Worm (Caenorhabditis elegans) whole organism, young adult: ENCODE data around the gene C02F12.8.

Experiments
- B0336.3 ChIP-seq: fragments of 200-800 bp; sonication (Bioruptor generic); IDR thresholded peaks from 2 replicates; pipeline ENCODE4 v1.3.6; 2022; ENCODE audit warnings: missing genetic modification characterization, missing compliant biosample characterization
- C06A6.2 ChIP-seq: fragments of 200-800 bp; sonication (Bioruptor generic); conservative IDR thresholded peaks from 2 replicates; pipeline ENCODE4 v1.3.6; 2022; ENCODE audit warnings: missing genetic modification characterization, missing compliant biosample characterization
- D2030.7 ChIP-seq: fragments of 200-800 bp; sonication (Bioruptor generic); IDR thresholded peaks from 2 replicates; pipeline ENCODE4 v1.3.6; 2022; ENCODE audit warnings: missing genetic modification reagents, missing genetic modification characterization, missing compliant biosample characterization
- F39B2.1 ChIP-seq: fragments of 200-800 bp; sonication (Bioruptor generic); IDR thresholded peaks from 2 replicates; pipeline ENCODE4 v1.3.6; 2022; ENCODE audit warnings: missing genetic modification reagents, missing genetic modification characterization, missing compliant biosample characterization
- F55B11.4 ChIP-seq: sonication (generic microtip); optimal IDR thresholded peaks from 2 replicates; lab custom pipeline; 2016; ENCODE audit warnings: missing compliant biosample characterization, missing genetic modification characterization, borderline replicate concordance; ENCODE audit not compliant: insufficient read depth
- T07F8.4 ChIP-seq: sonication (generic microtip); optimal IDR thresholded peaks from 2 replicates; lab custom pipeline; 2016; ENCODE audit warnings: mild to moderate bottlenecking, missing genetic modification characterization, moderate library complexity, missing compliant biosample characterization
- Y79H2A.3 ChIP-seq: fragments of 200-800 bp; sonication (Bioruptor generic); conservative IDR thresholded peaks from 2 replicates; pipeline ENCODE4 v1.3.6; 2022; ENCODE audit warnings: missing genetic modification reagents, missing genetic modification characterization, missing compliant biosample characterization
- aptf-2 ChIP-seq: fragments of 200-800 bp; sonication (Bioruptor generic); conservative IDR thresholded peaks from 2 replicates; pipeline ENCODE4 v1.3.6; 2022; ENCODE audit warnings: missing genetic modification reagents, missing genetic modification characterization, missing compliant biosample characterization
- atf-7 ChIP-seq: sonication (generic microtip); optimal IDR thresholded peaks from 2 replicates; lab custom pipeline; 2017; ENCODE audit warnings: mild to moderate bottlenecking, missing genetic modification characterization, missing compliant biosample characterization
- attf-6 ChIP-seq: fragments of 200-800 bp; sonication (Bioruptor generic); IDR thresholded peaks from 2 replicates; pipeline ENCODE4 v1.3.6; 2022; ENCODE audit warnings: missing genetic modification reagents, missing genetic modification characterization, missing compliant biosample characterization
- ccch-3 ChIP-seq: fragments of 200-800 bp; sonication (Bioruptor generic); optimal IDR thresholded peaks from 2 replicates; lab custom pipeline; 2018; ENCODE audit warnings: mild to moderate bottlenecking, missing genetic modification characterization, missing compliant biosample characterization
- cebp-1 ChIP-seq, 2 experiments: fragments of 200-800 bp in 1 of 2; sonication (Bioruptor generic) in 1 of 2; sonication (generic microtip) in 1 of 2; IDR thresholded peaks in 1 of 2; optimal IDR thresholded peaks in 1 of 2; 2 replicates each; pipeline versions ENCODE4 v1.3.6 to Lab custom; 2017 to 2022; ENCODE audit warnings: missing compliant biosample characterization in 2 of 2, missing genetic modification characterization in 2 of 2, mild to moderate bottlenecking in 1 of 2, missing genetic modification reagents in 1 of 2, moderate library complexity in 1 of 2
- ceh-27 ChIP-seq: fragments of 200-800 bp; sonication (Bioruptor generic); optimal IDR thresholded peaks from 2 replicates; lab custom pipeline; 2018; ENCODE audit warnings: mild to moderate bottlenecking, missing genetic modification characterization, moderate library complexity, missing compliant biosample characterization
- ceh-58 ChIP-seq: fragments of 200-800 bp; sonication (Bioruptor generic); IDR thresholded peaks from 2 replicates; pipeline ENCODE4 v1.3.6; 2022; ENCODE audit warnings: missing genetic modification characterization, missing compliant biosample characterization
- dpl-1 ChIP-seq: fragments of 150-350 bp; optimal IDR thresholded peaks from 2 replicates; lab custom pipeline; 2014; ENCODE audit warnings: missing biosample characterization, missing genetic modification reagents, missing genetic modification characterization
- egrh-3 ChIP-seq: fragments of 200-800 bp; sonication (Bioruptor generic); IDR thresholded peaks from 2 replicates; pipeline ENCODE4 v1.3.6; 2022; ENCODE audit warnings: missing genetic modification reagents, missing genetic modification characterization, missing compliant biosample characterization
- gei-17 ChIP-seq: fragments of 200-800 bp; sonication (Bioruptor generic); optimal IDR thresholded peaks from 2 replicates; lab custom pipeline; 2018; ENCODE audit warnings: mild to moderate bottlenecking, missing genetic modification characterization, missing compliant biosample characterization
- him-1 ChIP-seq: sonication (generic microtip); optimal IDR thresholded peaks from 2 replicates; lab custom pipeline; 2016; ENCODE audit warnings: missing genotype, missing genetic modification reagents, missing genetic modification characterization, missing compliant biosample characterization
- hmg-1.2 ChIP-seq: fragments of 200-800 bp; sonication (Bioruptor generic); IDR thresholded peaks from 2 replicates; pipeline ENCODE4 v1.3.6; 2022; ENCODE audit warnings: missing genetic modification reagents, missing genetic modification characterization, missing compliant biosample characterization
- hmg-20 ChIP-seq: fragments of 200-800 bp; sonication (Bioruptor generic); IDR thresholded peaks from 2 replicates; pipeline ENCODE4 v1.3.6; 2022; ENCODE audit warnings: missing genetic modification reagents, missing genetic modification characterization, missing compliant biosample characterization
- let-526 ChIP-seq: fragments of 200-800 bp; sonication (Bioruptor generic); IDR thresholded peaks from 2 replicates; pipeline ENCODE4 v1.3.6; 2022; ENCODE audit warnings: missing genetic modification reagents, missing genetic modification characterization, missing compliant biosample characterization
- let-607 ChIP-seq, 2 experiments: fragments of 200-800 bp in 1 of 2; sonication (Bioruptor generic) in 1 of 2; sonication (generic microtip) in 1 of 2; optimal IDR thresholded peaks; 2 replicates each; lab custom pipeline; 2016 to 2018; ENCODE audit warnings: mild to moderate bottlenecking in 2 of 2, missing compliant biosample characterization in 2 of 2, missing genetic modification characterization in 2 of 2, moderate library complexity in 2 of 2, missing genotype in 1 of 2
- lin-26 ChIP-seq: fragments of 200-800 bp; sonication (Bioruptor generic); IDR thresholded peaks from 2 replicates; pipeline ENCODE4 v1.3.6; 2022; ENCODE audit warnings: missing genetic modification reagents, missing genetic modification characterization, missing compliant biosample characterization
- lin-54 ChIP-seq: fragments of 200-800 bp; sonication (Bioruptor generic); optimal IDR thresholded peaks from 2 replicates; lab custom pipeline; 2018; ENCODE audit warnings: mild to moderate bottlenecking, missing genetic modification characterization, missing compliant biosample characterization
- lir-1 ChIP-seq: fragments of 200-800 bp; sonication (Bioruptor generic); conservative IDR thresholded peaks from 2 replicates; pipeline ENCODE4 v1.3.6; 2022; ENCODE audit warnings: missing genetic modification reagents, missing genetic modification characterization, missing compliant biosample characterization
- lsy-27 ChIP-seq: sonication (generic microtip); optimal IDR thresholded peaks from 2 replicates; lab custom pipeline; 2017; ENCODE audit warnings: missing genetic modification characterization, mild to moderate bottlenecking, missing compliant biosample characterization, antibody characterized with exemption, missing genotype, borderline replicate concordance; ENCODE audit not compliant: insufficient read depth
- madf-3 ChIP-seq: fragments of 200-800 bp; sonication (Bioruptor generic); IDR thresholded peaks from 2 replicates; pipeline ENCODE4 v1.3.6; 2022; ENCODE audit warnings: missing genetic modification reagents, missing genetic modification characterization, missing compliant biosample characterization
- mes-4 ChIP-seq: sonication (generic microtip); optimal IDR thresholded peaks from 2 replicates; lab custom pipeline; 2016; ENCODE audit warnings: missing genotype, missing genetic modification characterization, missing compliant biosample characterization
- mxl-1 ChIP-seq: sonication (generic microtip); optimal IDR thresholded peaks from 2 replicates; lab custom pipeline; 2016; ENCODE audit warnings: missing genetic modification characterization, missing compliant biosample characterization
- nfyb-1 ChIP-seq: fragments of 200-800 bp; sonication (Bioruptor generic); IDR thresholded peaks from 2 replicates; pipeline ENCODE4 v1.3.6; 2022; ENCODE audit warnings: missing genetic modification reagents, missing genetic modification characterization, missing compliant biosample characterization
- nhr-120 ChIP-seq: fragments of 200-800 bp; sonication (Bioruptor generic); IDR thresholded peaks from 2 replicates; pipeline ENCODE4 v1.3.6; 2022; ENCODE audit warnings: missing genetic modification characterization, missing compliant biosample characterization
- nhr-179 ChIP-seq: sonication (generic microtip); optimal IDR thresholded peaks from 2 replicates; lab custom pipeline; 2016; ENCODE audit warnings: mild to moderate bottlenecking, missing genetic modification characterization, missing compliant biosample characterization
- pbrm-1 ChIP-seq: fragments of 200-800 bp; sonication (Bioruptor generic); IDR thresholded peaks from 2 replicates; pipeline ENCODE4 v1.3.6; 2022; ENCODE audit warnings: missing genetic modification reagents, missing genetic modification characterization, missing compliant biosample characterization
- rec-8 ChIP-seq, 2 experiments: sonication (generic microtip); optimal IDR thresholded peaks; 2 replicates each; lab custom pipeline; 2016; ENCODE audit warnings: mild to moderate bottlenecking in 2 of 2, missing genetic modification characterization in 2 of 2, missing genetic modification reagents in 2 of 2, missing genotype in 2 of 2, missing biosample characterization in 1 of 2, missing compliant biosample characterization in 1 of 2, moderate library complexity in 1 of 2
- repo-1 ChIP-seq: sonication (generic microtip); optimal IDR thresholded peaks from 2 replicates; lab custom pipeline; 2017; ENCODE audit warnings: mild to moderate bottlenecking, missing genetic modification characterization, missing compliant biosample characterization
- sdz-38 ChIP-seq: sonication (generic microtip); optimal IDR thresholded peaks from 2 replicates; lab custom pipeline; 2016; ENCODE audit warnings: missing genotype, missing genetic modification characterization, missing compliant biosample characterization
- sea-2 ChIP-seq: fragments of 200-800 bp; sonication (Bioruptor generic); IDR thresholded peaks from 2 replicates; pipeline ENCODE4 v1.3.6; 2022; ENCODE audit warnings: missing genetic modification characterization, missing compliant biosample characterization
- snpc-1.3 ChIP-seq: sonication (generic microtip); optimal IDR thresholded peaks from 2 replicates; lab custom pipeline; 2017; ENCODE audit warnings: missing genetic modification characterization, mild to moderate bottlenecking, missing compliant biosample characterization, antibody characterized with exemption, moderate library complexity, missing genotype, missing genetic modification reagents; ENCODE audit not compliant: insufficient read depth
- snpc-3.4 ChIP-seq: sonication (generic microtip); optimal IDR thresholded peaks from 2 replicates; lab custom pipeline; 2017; ENCODE audit warnings: missing genetic modification characterization, mild to moderate bottlenecking, missing compliant biosample characterization, antibody characterized with exemption, moderate library complexity, missing genotype, missing genetic modification reagents
- snpc-4 ChIP-seq, 5 experiments: fragments of 150-350 bp in 1 of 5; sonication (generic microtip) in 4 of 5; optimal IDR thresholded peaks; 2 replicates each; lab custom pipeline; 2014 to 2018; ENCODE audit warnings: missing genetic modification characterization in 5 of 5, missing biosample characterization in 3 of 5, antibody characterized with exemption in 2 of 5, mild to moderate bottlenecking in 2 of 5, missing compliant biosample characterization in 2 of 5, missing genotype in 2 of 5, moderate library complexity in 2 of 5, missing genetic modification reagents in 1 of 5
- xnd-1 ChIP-seq: sonication (generic microtip); optimal IDR thresholded peaks from 2 replicates; lab custom pipeline; 2016; ENCODE audit warnings: missing genotype, missing genetic modification reagents, missing genetic modification characterization, missing compliant biosample characterization
- zfh-2 ChIP-seq: fragments of 200-800 bp; sonication (Bioruptor generic); conservative IDR thresholded peaks from 2 replicates; pipeline ENCODE4 v1.3.6; 2022; ENCODE audit warnings: missing genetic modification reagents, missing genetic modification characterization, missing compliant biosample characterization
- ztf-22 ChIP-seq: fragments of 200-800 bp; sonication (Bioruptor generic); optimal IDR thresholded peaks from 2 replicates; lab custom pipeline; 2018; ENCODE audit warnings: mild to moderate bottlenecking, missing genetic modification characterization, moderate library complexity, missing compliant biosample characterization
- ztf-25 ChIP-seq: fragments of 200-800 bp; sonication (Bioruptor generic); IDR thresholded peaks from 2 replicates; pipeline ENCODE4 v1.3.6; 2022; ENCODE audit warnings: missing genetic modification reagents, missing genetic modification characterization, missing compliant biosample characterization
- ztf-28 ChIP-seq: fragments of 200-800 bp; sonication (Bioruptor generic); IDR thresholded peaks from 2 replicates; pipeline ENCODE4 v1.3.6; 2022; ENCODE audit warnings: missing genetic modification reagents, missing genetic modification characterization, missing compliant biosample characterization

The C02F12.8 gene

DNA sequence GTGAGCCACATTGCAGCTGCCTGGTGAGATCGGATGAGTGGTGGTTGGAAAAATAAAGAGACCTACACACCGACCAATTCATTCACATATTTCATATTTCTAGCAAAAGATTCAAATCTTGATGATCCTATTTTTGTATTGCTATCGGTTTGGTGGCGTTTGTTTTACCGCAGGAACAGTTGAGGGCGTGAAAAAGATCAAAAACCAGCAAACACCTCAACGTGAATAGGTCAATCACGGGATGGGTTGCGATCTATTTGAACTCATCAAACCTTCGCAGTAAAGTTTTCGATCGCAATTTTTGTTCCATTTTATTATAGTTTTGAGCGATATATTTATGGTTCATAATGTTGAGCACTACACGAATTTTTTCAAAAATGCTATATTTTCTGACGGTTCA lies 8.8 kb upstream of the C02F12.8 start:
- TF ChIP-seq lir-1 (GFP tag; lab: Robert Waterston, UW) (no peak), snpc-1.3 (tag; lab: Kevin White, UChicago) (no peak), let-607 (tag; optimal IDR thresholded peaks at IDR 0.05; lab: Kevin White, UChicago) (no peak), let-526 (GFP tag; lab: Robert Waterston, UW) (no peak), egrh-3 (GFP tag; lab: Robert Waterston, UW) (no peak), hmg-20 (GFP tag; lab: Robert Waterston, UW) (no peak), pbrm-1 (GFP tag; lab: Robert Waterston, UW) (no peak), gei-17 (no peak), ceh-58 (no peak), ztf-28 (GFP tag; lab: Robert Waterston, UW) (no peak), sdz-38 (no peak), madf-3 (GFP tag; lab: Robert Waterston, UW) (no peak), T07F8.4 (tag; lab: Kevin White, UChicago) (no peak)
- TF ChIP-seq, all 124 proteins: peak for 0

DNA sequence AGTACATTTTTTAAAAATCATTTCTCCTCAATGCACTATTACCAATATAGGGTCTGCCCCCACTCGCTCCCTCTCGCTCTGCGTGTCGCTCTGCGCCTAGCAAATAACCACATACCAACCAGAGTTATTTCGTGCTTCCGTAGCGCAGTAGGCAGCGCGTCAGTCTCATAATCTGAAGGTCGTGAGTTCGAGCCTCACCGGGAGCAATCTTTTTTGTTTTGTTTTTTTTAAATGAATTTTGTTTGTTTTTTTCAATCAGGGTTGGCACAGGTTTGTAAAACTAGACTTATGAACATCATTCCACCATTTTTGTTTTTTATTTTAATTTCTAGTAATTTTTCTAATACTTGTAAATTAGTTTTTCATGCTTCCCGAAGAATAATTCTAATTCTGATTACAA lies 4.6 kb upstream of the C02F12.8 start:
- TF ChIP-seq snpc-3.4, result peak; percentile 77
- TF ChIP-seq dpl-1 (GFP tag; lab: Kevin White, UChicago), result peak; percentile 7
- no peak for TF ChIP-seq F39B2.1 (GFP tag; lab: Robert Waterston, UW)
- no peak for TF ChIP-seq ceh-58
- peak; percentile 10 for TF ChIP-seq nhr-179
- peak; percentile 18 for TF ChIP-seq ztf-22 (GFP tag; lab: Kevin White, UChicago)
- peak; percentile 78 for TF ChIP-seq lsy-27 (tag; lab: Kevin White, UChicago)
- peak; percentile 66 for TF ChIP-seq mxl-1 (tag; lab: Kevin White, UChicago)
- TF ChIP-seq lin-26, result peak; percentile 94
- TF ChIP-seq Y79H2A.3 (GFP tag; lab: Robert Waterston, UW), result no peak
- peak; percentile 67 for TF ChIP-seq snpc-4 (GFP tag; optimal IDR thresholded peaks at IDR 0.05; lab: Kevin White, UChicago)
- TF ChIP-seq snpc-4 (tag; optimal IDR thresholded peaks at IDR 0.05; lab: Kevin White, UChicago), result peak in 2 of 4 experiments; percentile 49 to 84
- TF ChIP-seq him-1 (tag; lab: Kevin White, UChicago), result peak; percentile 98
- TF ChIP-seq ccch-3 (GFP tag; lab: Kevin White, UChicago), result no peak
- no peak for TF ChIP-seq attf-6 (GFP tag; lab: Robert Waterston, UW)
- TF ChIP-seq mes-4, result peak; percentile 48
- 0 out of 2 replicates have a peak, but pooled peaks have one; percentile 6 for TF ChIP-seq zfh-2
- peak; percentile 56; the same call in 1 of the 2 replicates for TF ChIP-seq cebp-1 (GFP tag; IDR thresholded peaks at IDR 0.05; lab: Robert Waterston, UW)
- TF ChIP-seq cebp-1 (tag; optimal IDR thresholded peaks at IDR 0.05; lab: Kevin White, UChicago), result peak; percentile 76
- TF ChIP-seq C06A6.2 (GFP tag; lab: Robert Waterston, UW), result peak; percentile 68; the same call in 1 of the 2 replicates
- TF ChIP-seq B0336.3 (GFP tag; lab: Robert Waterston, UW), result peak; percentile 64
- TF ChIP-seq hmg-1.2 (GFP tag; lab: Robert Waterston, UW), result peak; percentile 89
- TF ChIP-seq nhr-120, result no peak
- peak; percentile 83 for TF ChIP-seq nfyb-1 (GFP tag; lab: Robert Waterston, UW)
- TF ChIP-seq rec-8 (tag; optimal IDR thresholded peaks at IDR 0.05; lab: Kevin White, UChicago), result peak; percentile 74 to 79
- TF ChIP-seq sea-2, result 0 out of 2 replicates have a peak, but pooled peaks have one; percentile 34
- TF ChIP-seq lin-54 (GFP tag; lab: Kevin White, UChicago), result peak; percentile 61
- no peak for TF ChIP-seq xnd-1
- peak; percentile 14 for TF ChIP-seq atf-7 (tag; lab: Kevin White, UChicago)
- no peak for TF ChIP-seq F55B11.4 (tag; lab: Kevin White, UChicago)
- TF ChIP-seq aptf-2 (GFP tag; lab: Robert Waterston, UW), result peak; percentile 57; the same call in 1 of the 2 replicates
- peak; percentile 54 for TF ChIP-seq repo-1 (tag; lab: Kevin White, UChicago)
- TF ChIP-seq ztf-25 (GFP tag; lab: Robert Waterston, UW), result 0 out of 2 replicates have a peak, but pooled peaks have one; percentile 73
- TF ChIP-seq ceh-27 (GFP tag; lab: Kevin White, UChicago), result peak; percentile 68
- TF ChIP-seq D2030.7 (GFP tag; lab: Robert Waterston, UW), result peak; percentile 64
